Fruit fly (Drosophila melanogaster) S2 (cell line): ENCODE results near the gene CG8773.

ENCODE experiments used
- CG8478 ChIP-seq: fragments of >200 bp; optimal IDR thresholded peaks from 2 replicates; lab custom pipeline; 2018
- CTCF ChIP-seq, 2 experiments: fragments of >200 bp; optimal IDR thresholded peaks; 2 replicates each; lab custom pipeline; 2018

- TF ChIP-seq CG8478 (no peak), CTCF (optimal IDR thresholded peaks at IDR 0.05; lab: Kevin White, UChicago) (no peak)
These were observed 24.6 kb downstream of the CG8773 start, which contains the start of gene CG45080 for dm6 chr3R:13319170-13319569.
